Worm (Caenorhabditis elegans): ENCODE results near the gene byn-1.

The byn-1 gene

DNA sequence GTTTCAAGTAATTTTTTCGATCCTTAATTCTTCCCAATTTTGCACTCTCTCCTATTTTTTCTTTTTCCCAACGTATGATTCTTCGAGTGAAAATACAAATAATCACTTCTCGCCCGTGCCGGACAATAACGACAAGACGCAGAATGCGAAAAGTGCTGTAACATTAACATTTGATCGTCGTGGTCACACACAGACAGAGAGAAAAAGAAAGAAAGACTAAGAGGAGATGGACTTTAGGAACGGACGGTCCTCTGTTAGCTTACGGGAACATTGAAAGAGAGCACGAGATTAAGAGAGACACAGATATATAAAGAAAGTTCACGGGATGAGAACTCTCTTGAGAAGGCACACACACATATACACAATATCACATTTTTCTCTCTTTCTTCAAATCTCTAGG lies 16.1 kb downstream of the byn-1 start:
- TF ChIP-seq sem-4 (tag; optimal IDR thresholded peaks at IDR 0.05) (peak; percentile 31), F13H6.1 (tag; optimal IDR thresholded peaks at IDR 0.05) (peak; percentile 7), lin-11 (tag; optimal IDR thresholded peaks at IDR 0.05) (no peak), nhr-21 (tag; optimal IDR thresholded peaks at IDR 0.05) (no peak), unc-55 (GFP tag; optimal IDR thresholded peaks at IDR 0.05) (no peak), unc-39 (tag; optimal IDR thresholded peaks at IDR 0.05) (no peak), unc-62 (GFP tag; optimal IDR thresholded peaks at IDR 0.05) (no peak), C34F6.9 (tag; optimal IDR thresholded peaks at IDR 0.05) (peak; percentile 12), zag-1 (tag; optimal IDR thresholded peaks at IDR 0.05) (no peak), fos-1 (tag; optimal IDR thresholded peaks at IDR 0.05) (peak; percentile 17)

DNA sequence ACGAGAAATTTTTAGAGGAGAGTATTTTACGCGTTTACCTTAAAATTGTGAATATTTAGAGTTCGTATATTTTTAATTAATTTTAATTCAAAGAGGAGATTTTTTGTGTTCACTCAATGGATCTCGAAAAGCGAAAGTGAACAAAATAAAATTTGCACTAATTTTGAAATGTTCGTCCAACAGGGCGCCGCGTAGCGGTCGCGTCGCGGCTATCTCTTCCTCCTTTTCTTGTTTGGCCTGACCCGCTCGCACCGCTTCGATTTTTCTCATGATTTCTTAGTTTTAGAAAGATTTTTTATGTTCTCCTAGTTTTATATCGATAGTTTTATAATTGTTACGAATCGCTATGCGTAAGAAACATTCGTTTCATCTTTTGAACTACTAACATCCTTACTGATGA lies 19.6 kb downstream of the byn-1 start:
- TF ChIP-seq mdl-1 (tag; optimal IDR thresholded peaks at IDR 0.05) (no peak), blmp-1 (tag; optimal IDR thresholded peaks at IDR 0.05; ENCODE audit: insufficient read depth) (peak; percentile 43), lsy-2 (tag; optimal IDR thresholded peaks at IDR 0.05) (peak in 1 of 2 experiments; percentile 41), C34F6.9 (tag; optimal IDR thresholded peaks at IDR 0.05) (peak; percentile 59), ZK546.5 (tag; optimal IDR thresholded peaks at IDR 0.05) (no peak), snpc-4 (tag; optimal IDR thresholded peaks at IDR 0.05) (no peak), unc-55 (GFP tag; optimal IDR thresholded peaks at IDR 0.05) (peak; percentile 32)

DNA sequence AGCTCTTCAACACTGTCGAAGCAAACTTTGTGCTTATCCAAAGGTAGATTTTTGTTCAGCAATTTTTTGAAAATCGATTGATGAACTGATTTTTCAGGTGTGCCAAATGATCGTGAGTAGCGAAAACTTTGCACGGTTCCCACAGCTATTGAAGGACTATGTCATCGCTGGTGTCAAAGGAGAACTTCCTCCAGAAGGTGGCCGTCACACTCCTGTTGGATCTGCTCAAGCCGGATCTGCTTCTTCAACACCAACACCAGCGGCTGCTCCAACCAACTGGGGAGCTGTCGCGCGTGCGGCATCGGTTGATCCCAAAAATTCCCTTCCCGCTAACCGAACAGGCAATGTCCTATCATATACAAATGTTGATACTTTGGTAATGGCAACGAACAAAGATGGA lies 21.6 kb downstream of the byn-1 start:
- TF ChIP-seq lin-39 (tag; optimal IDR thresholded peaks at IDR 0.05) (no peak), F13H6.1 (tag; optimal IDR thresholded peaks at IDR 0.05) (no peak), ztf-11 (tag; optimal IDR thresholded peaks at IDR 0.05) (no peak), lin-11 (tag; optimal IDR thresholded peaks at IDR 0.05) (no peak), alr-1 (tag; optimal IDR thresholded peaks at IDR 0.05) (no peak)

- no peak for TF ChIP-seq lin-11 (tag; optimal IDR thresholded peaks at IDR 0.05)
These were observed 22.2 kb downstream of the byn-1 start for ce11 chrIII:6953978-6954377.

DNA sequence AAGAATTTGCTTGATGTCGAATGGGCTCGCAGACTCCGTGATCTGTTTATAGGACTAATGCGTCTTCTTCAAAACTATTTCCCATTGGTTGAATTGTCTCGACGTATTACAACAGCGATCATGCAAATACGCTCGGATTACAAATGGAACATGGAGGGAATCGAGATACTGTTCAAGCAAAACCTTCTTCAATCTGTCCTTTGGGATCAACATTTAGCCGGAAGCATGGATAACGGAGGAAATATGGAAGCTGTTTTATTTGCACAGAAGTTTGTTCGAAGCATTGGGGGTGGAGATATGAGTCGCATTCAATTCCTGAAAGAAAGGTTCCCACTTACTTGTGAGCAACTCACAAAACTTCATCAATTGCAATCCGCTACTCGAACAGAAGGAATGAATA lies 24.0 kb downstream of the byn-1 start:
- no peak for TF ChIP-seq nhr-6 (tag; optimal IDR thresholded peaks at IDR 0.05)
- no peak for TF ChIP-seq ceh-82 (tag; optimal IDR thresholded peaks at IDR 0.05)
- TF ChIP-seq snpc-4 (tag; optimal IDR thresholded peaks at IDR 0.05), result no peak
- no peak for TF ChIP-seq sma-9 (GFP tag; optimal IDR thresholded peaks at IDR 0.05)
- TF ChIP-seq sma-9 (tag; optimal IDR thresholded peaks at IDR 0.05), result no peak
- TF ChIP-seq unc-55 (GFP tag; optimal IDR thresholded peaks at IDR 0.05), result no peak
- TF ChIP-seq lin-39 (tag; optimal IDR thresholded peaks at IDR 0.05), result no peak
- TF ChIP-seq fos-1 (tag; optimal IDR thresholded peaks at IDR 0.05), result no peak
- TF ChIP-seq zag-1 (tag; optimal IDR thresholded peaks at IDR 0.05), result no peak
- TF ChIP-seq crh-2 (tag; optimal IDR thresholded peaks at IDR 0.05), result no peak
- no peak for TF ChIP-seq mdl-1 (tag; optimal IDR thresholded peaks at IDR 0.05)
- no peak for TF ChIP-seq peb-1 (tag; optimal IDR thresholded peaks at IDR 0.05)
- TF ChIP-seq sma-3 (GFP tag; optimal IDR thresholded peaks at IDR 0.05), result no peak
- TF ChIP-seq blmp-1 (tag; optimal IDR thresholded peaks at IDR 0.05; ENCODE audit: insufficient read depth), result no peak
- TF ChIP-seq nhr-23 (tag; optimal IDR thresholded peaks at IDR 0.05), result no peak

- TF ChIP-seq dmd-4 (tag; optimal IDR thresholded peaks at IDR 0.05) (no peak), crh-2 (tag; optimal IDR thresholded peaks at IDR 0.05) (no peak), F13H6.1 (tag; optimal IDR thresholded peaks at IDR 0.05) (no peak), unc-39 (tag; optimal IDR thresholded peaks at IDR 0.05) (no peak), sem-4 (tag; optimal IDR thresholded peaks at IDR 0.05) (no peak)
These were observed 27.0 kb downstream of the byn-1 start for ce11 chrIII:6958674-6959241.

- TF ChIP-seq gmeb-1 (tag; optimal IDR thresholded peaks at IDR 0.05) (peak; percentile 55), nhr-11 (tag; optimal IDR thresholded peaks at IDR 0.05) (no peak), nhr-129 (tag; optimal IDR thresholded peaks at IDR 0.05) (peak; percentile 56), C34F6.9 (tag; optimal IDR thresholded peaks at IDR 0.05) (peak; percentile 79), aly-2 (tag; optimal IDR thresholded peaks at IDR 0.05) (no peak), sem-4 (tag; optimal IDR thresholded peaks at IDR 0.05) (peak; percentile 8), blmp-1 (tag; optimal IDR thresholded peaks at IDR 0.05; ENCODE audit: insufficient read depth) (peak; percentile 3), ztf-1 (GFP tag; conservative IDR thresholded peaks at IDR 0.05) (no peak), unc-55 (GFP tag; optimal IDR thresholded peaks at IDR 0.05) (peak; percentile 83), crh-2 (tag; optimal IDR thresholded peaks at IDR 0.05) (peak; percentile 59), F13H6.1 (tag; optimal IDR thresholded peaks at IDR 0.05) (no peak), elt-1 (tag; optimal IDR thresholded peaks at IDR 0.05) (no peak), dmd-4 (tag; optimal IDR thresholded peaks at IDR 0.05) (no peak), snpc-4 (tag; optimal IDR thresholded peaks at IDR 0.05) (no peak), lsy-2 (tag; optimal IDR thresholded peaks at IDR 0.05) (peak; percentile 88 to 98), nhr-25 (tag; optimal IDR thresholded peaks at IDR 0.05) (peak; percentile 18), ztf-11 (tag; optimal IDR thresholded peaks at IDR 0.05) (no peak), fos-1 (tag; optimal IDR thresholded peaks at IDR 0.05) (peak; percentile 24), alr-1 (tag; optimal IDR thresholded peaks at IDR 0.05) (no peak), Y55F3AM.14 (GFP tag; optimal IDR thresholded peaks at IDR 0.05) (no peak), mdl-1 (tag; optimal IDR thresholded peaks at IDR 0.05) (no peak), lin-39 (tag; optimal IDR thresholded peaks at IDR 0.05) (no peak), skn-1 (tag; optimal IDR thresholded peaks at IDR 0.05) (peak; percentile 67), nhr-10 (tag; optimal IDR thresholded peaks at IDR 0.05) (no peak)
These were observed 29.4 kb downstream of the byn-1 start for ce11 chrIII:6961167-6961566.
